Worm (Caenorhabditis elegans): ENCODE results near the gene C39F7.5.

Gene C39F7.5

DNA sequence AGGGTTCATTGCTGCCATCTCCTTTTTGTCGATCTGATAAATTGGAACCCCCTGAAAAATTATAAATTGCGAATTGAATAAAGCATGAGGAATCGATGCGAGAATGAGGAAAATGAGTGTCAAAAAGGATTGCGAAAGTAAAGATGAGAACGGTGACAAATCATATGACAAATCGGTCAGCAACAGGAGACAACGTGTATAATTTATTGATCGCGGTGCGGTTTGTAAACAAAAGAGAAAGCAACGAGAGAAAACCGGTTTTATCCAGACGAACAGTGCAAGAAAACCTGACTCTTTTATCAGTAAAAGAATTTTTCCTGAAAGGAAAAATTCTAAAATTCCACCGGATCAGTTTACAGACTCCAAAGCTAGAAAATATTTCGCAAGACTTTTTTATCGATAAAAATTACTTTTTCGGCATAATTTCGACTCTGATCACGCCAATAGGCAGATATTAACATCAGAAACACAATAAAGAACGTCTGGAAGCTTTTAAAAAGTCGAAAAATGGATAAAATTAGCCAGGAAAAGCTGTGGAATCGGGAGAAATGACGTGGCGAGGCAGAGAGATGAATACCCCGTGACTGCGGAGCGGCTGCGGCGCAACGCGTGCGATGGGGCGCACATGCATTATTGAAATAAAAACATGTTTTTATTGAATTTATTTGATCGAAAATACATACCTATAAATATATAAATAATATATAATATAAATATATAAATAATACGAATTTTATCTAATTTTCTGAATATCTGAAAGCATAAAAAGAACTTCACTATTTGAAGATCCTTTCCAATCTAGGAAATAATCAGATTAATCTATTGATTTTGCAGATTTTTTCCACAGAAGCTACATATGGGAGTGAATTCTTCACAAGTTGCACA, at the start of gene C39F7.5, which contains the start of gene rab-1:
TSS of gene C39F7.5 (plus strand) at position 835 of the 885 bp plus-strand sequence.
TSS of gene rab-1 (minus strand) at position 51 of the 885 bp plus-strand sequence.
- TF ChIP-seq dpl-1 (GFP tag; optimal IDR thresholded peaks at IDR 0.05), result peak; percentile 3
- peak; percentile 88 for TF ChIP-seq attf-5 (GFP tag; optimal IDR thresholded peaks at IDR 0.05)
- TF ChIP-seq F37B4.10 (GFP tag; IDR thresholded peaks at IDR 0.05), result no peak
- TF ChIP-seq B0019.2 (GFP tag; conservative IDR thresholded peaks at IDR 0.05), result no peak
- TF ChIP-seq zfh-2 (GFP tag; conservative IDR thresholded peaks at IDR 0.05), result peak; percentile 78
- TF ChIP-seq let-607 (tag; optimal IDR thresholded peaks at IDR 0.05), result peak; percentile 82 to 90
- TF ChIP-seq xnd-1 (tag; optimal IDR thresholded peaks at IDR 0.05), result no peak
- TF ChIP-seq madf-3 (GFP tag; IDR thresholded peaks at IDR 0.05), result peak; percentile 83
- peak; percentile 49; the same call in 1 of the 2 replicates for TF ChIP-seq hmg-1.2 (GFP tag; IDR thresholded peaks at IDR 0.05)
- TF ChIP-seq ceh-91 (GFP tag; IDR thresholded peaks at IDR 0.05), result 0 out of 2 replicates have a peak, but pooled peaks have one; percentile 15
- TF ChIP-seq Y67H2A.10 (GFP tag; conservative IDR thresholded peaks at IDR 0.05), result peak; percentile 65; the same call in 1 of the 2 replicates
- peak; percentile 40; the same call in 1 of the 2 replicates for TF ChIP-seq D2030.7 (GFP tag; IDR thresholded peaks at IDR 0.05)
- TF ChIP-seq hrde-1 (tag; optimal IDR thresholded peaks at IDR 0.05; ENCODE audit: borderline replicate concordance), result no peak
- no peak for TF ChIP-seq cebp-1 (GFP tag; IDR thresholded peaks at IDR 0.05)
- peak; percentile 81 for TF ChIP-seq cebp-1 (tag; optimal IDR thresholded peaks at IDR 0.05)
- peak; percentile 2 for TF ChIP-seq ztf-18 (tag; optimal IDR thresholded peaks at IDR 0.05)
- TF ChIP-seq madf-10 (tag; optimal IDR thresholded peaks at IDR 0.05), result peak; percentile 53
- peak; percentile 23 for TF ChIP-seq tbp1 (GFP tag; optimal IDR thresholded peaks at IDR 0.05)
- TF ChIP-seq egl-18 (GFP tag; IDR thresholded peaks at IDR 0.05), result no peak
- TF ChIP-seq attf-3 (GFP tag; conservative IDR thresholded peaks at IDR 0.05), result no peak
- no peak for TF ChIP-seq egrh-3 (GFP tag; IDR thresholded peaks at IDR 0.05)
- TF ChIP-seq lin-35 (GFP tag; optimal IDR thresholded peaks at IDR 0.05), result peak in 1 of 3 experiments; percentile 32
- peak; percentile 43 for TF ChIP-seq nhr-80 (tag; optimal IDR thresholded peaks at IDR 0.05)
- peak; percentile 65 for TF ChIP-seq F23B12.7 (tag; optimal IDR thresholded peaks at IDR 0.05; ENCODE audit: insufficient read depth)
- peak; percentile 65 for TF ChIP-seq ama-1 (optimal IDR thresholded peaks at IDR 0.05)
- TF ChIP-seq ama-1 (GFP tag; optimal IDR thresholded peaks at IDR 0.05), result no peak
- TF ChIP-seq K12H6.12 (tag; optimal IDR thresholded peaks at IDR 0.05), result peak; percentile 43
- no peak for TF ChIP-seq bed-2 (GFP tag; IDR thresholded peaks at IDR 0.05)
- no peak for TF ChIP-seq F52B5.7 (tag; optimal IDR thresholded peaks at IDR 0.05)
- no peak for TF ChIP-seq zim-3 (tag; optimal IDR thresholded peaks at IDR 0.05)
- peak; percentile 73 for TF ChIP-seq dox-1 (GFP tag; IDR thresholded peaks at IDR 0.05)
- TF ChIP-seq lin-54 (GFP tag; optimal IDR thresholded peaks at IDR 0.05), result peak; percentile 40
- peak; percentile 25 for TF ChIP-seq lsl-1 (GFP tag; optimal IDR thresholded peaks at IDR 0.05)
- peak; percentile 51; the same call in 1 of the 2 replicates for TF ChIP-seq pbrm-1 (GFP tag; IDR thresholded peaks at IDR 0.05)
- no peak for TF ChIP-seq Y53F4B.3 (GFP tag; IDR thresholded peaks at IDR 0.05)
- peak; percentile 92 for TF ChIP-seq mcd-1 (GFP tag; IDR thresholded peaks at IDR 0.05)
- no peak for TF ChIP-seq mel-28 (tag; optimal IDR thresholded peaks at IDR 0.05; ENCODE audit: borderline replicate concordance)
- no peak for TF ChIP-seq nfyb-1 (GFP tag; IDR thresholded peaks at IDR 0.05)
- peak; percentile 15 for TF ChIP-seq snpc-4 (GFP tag; optimal IDR thresholded peaks at IDR 0.05)
- peak in 3 of 4 experiments; percentile 11 to 66 (median 13) for TF ChIP-seq snpc-4 (tag; optimal IDR thresholded peaks at IDR 0.05)
